Fruit fly (Drosophila melanogaster) whole organism, embryonic: Measurements from ENCODE around the gene CG18598.

Experiments used
- Atf3 ChIP-seq: fragments of 200-800 bp; sonication (Bioruptor generic); optimal IDR thresholded peaks from 3 replicates; lab custom pipeline; 2016; ENCODE audit warnings: missing biosample characterization, missing genetic modification characterization
- BEAF-32 ChIP-seq: fragments of 200-800 bp; sonication (Bioruptor generic); optimal IDR thresholded peaks from 3 replicates; lab custom pipeline; 2017; ENCODE audit warnings: missing biosample characterization, missing genetic modification characterization, mild to moderate bottlenecking, moderate library complexity, missing genetic modification reagents
- CG12071 ChIP-seq: fragments of 200-800 bp; sonication (Bioruptor generic); optimal IDR thresholded peaks from 3 replicates; lab custom pipeline; 2018; ENCODE audit warnings: missing biosample characterization, mild to moderate bottlenecking, missing genetic modification characterization
- CG12104 ChIP-seq: fragments of 200-800 bp; sonication (Bioruptor generic); optimal IDR thresholded peaks from 3 replicates; lab custom pipeline; 2016; ENCODE audit warnings: missing biosample characterization, missing genetic modification characterization
- CG12236 ChIP-seq: fragments of 200-800 bp; sonication (Bioruptor generic); optimal IDR thresholded peaks from 2 replicates; lab custom pipeline; 2016; ENCODE audit warnings: missing biosample characterization, missing genetic modification characterization
- CG13287 ChIP-seq: fragments of 200-800 bp; sonication (Bioruptor generic); IDR thresholded peaks from 2 replicates; pipeline ENCODE4 v1.3.6; 2022; ENCODE audit warnings: missing biosample characterization, missing genetic modification characterization; ENCODE audit not compliant: partially characterized antibody
- CG15514 ChIP-seq: fragments of 200-800 bp; sonication (Bioruptor generic); optimal IDR thresholded peaks from 3 replicates; lab custom pipeline; 2017; ENCODE audit warnings: missing biosample characterization, missing genetic modification characterization, mild to moderate bottlenecking, moderate library complexity, missing genetic modification reagents
- CG16779 ChIP-seq: fragments of 200-800 bp; sonication (Bioruptor generic); IDR thresholded peaks from 2 replicates; pipeline ENCODE4 v1.3.6; 2022; ENCODE audit warnings: missing biosample characterization, missing genetic modification characterization
- CG16813 ChIP-seq: fragments of 200-800 bp; sonication (Bioruptor generic); IDR thresholded peaks from 3 replicates; pipeline ENCODE4 v1.3.6; 2022; ENCODE audit warnings: missing biosample characterization, missing genetic modification characterization; ENCODE audit not compliant: partially characterized antibody
- CG18476 ChIP-seq: fragments of 200-800 bp; sonication (Bioruptor generic); optimal IDR thresholded peaks from 2 replicates; lab custom pipeline; 2016; ENCODE audit warnings: missing biosample characterization, mild to moderate bottlenecking, missing genetic modification characterization
- CG3163 ChIP-seq: fragments of 200-800 bp; sonication (Bioruptor generic); optimal IDR thresholded peaks from 3 replicates; lab custom pipeline; 2016; ENCODE audit warnings: missing biosample characterization, missing genetic modification characterization
- CG32772 ChIP-seq: fragments of 200-800 bp; sonication (Bioruptor generic); IDR thresholded peaks from 2 replicates; pipeline ENCODE4 v1.3.6; 2022; ENCODE audit warnings: missing biosample characterization, missing genetic modification characterization
- CG3995 ChIP-seq: fragments of 200-800 bp; sonication (Bioruptor generic); optimal IDR thresholded peaks from 3 replicates; lab custom pipeline; 2016; ENCODE audit warnings: missing biosample characterization, missing genetic modification characterization
- CG4328 ChIP-seq: fragments of 200-800 bp; sonication (Bioruptor generic); optimal IDR thresholded peaks from 3 replicates; lab custom pipeline; 2017; ENCODE audit warnings: missing biosample characterization, missing genetic modification reagents, missing genetic modification characterization
- CG4820 ChIP-seq: fragments of 200-800 bp; sonication (Bioruptor generic); optimal IDR thresholded peaks from 3 replicates; lab custom pipeline; 2016; ENCODE audit warnings: missing biosample characterization, missing genetic modification characterization
- CG6765 ChIP-seq: fragments of 200-800 bp; sonication (Bioruptor generic); optimal IDR thresholded peaks from 3 replicates; lab custom pipeline; 2017; ENCODE audit warnings: missing biosample characterization, mild to moderate bottlenecking, missing genetic modification characterization
- CG8290 ChIP-seq, 3 experiments: fragments of 200-800 bp; sonication (Bioruptor generic); optimal IDR thresholded peaks; 2 replicates each; lab custom pipeline; 2016 to 2019; ENCODE audit warnings: missing biosample characterization in 3 of 3, missing genetic modification characterization in 3 of 3, mild to moderate bottlenecking in 2 of 3, moderate library complexity in 1 of 3
- CG8944 ChIP-seq: fragments of 200-800 bp; sonication (Bioruptor generic); optimal IDR thresholded peaks from 3 replicates; lab custom pipeline; 2016; ENCODE audit warnings: missing biosample characterization, missing genetic modification characterization
- CG9817 ChIP-seq: fragments of 200-800 bp; sonication (Bioruptor generic); optimal IDR thresholded peaks from 2 replicates; lab custom pipeline; 2018; ENCODE audit warnings: missing biosample characterization, mild to moderate bottlenecking, missing genetic modification characterization, moderate library complexity
- CTCF ChIP-seq: fragments of 200-800 bp; sonication (Bioruptor generic); optimal IDR thresholded peaks from 2 replicates; lab custom pipeline; 2017; ENCODE audit warnings: missing biosample characterization, mild to moderate bottlenecking, missing genetic modification characterization, moderate library complexity
- Dad ChIP-seq: fragments of 200-800 bp; sonication (Bioruptor generic); optimal IDR thresholded peaks from 3 replicates; lab custom pipeline; 2016; ENCODE audit warnings: missing biosample characterization, missing genetic modification characterization
- Doc3 ChIP-seq: fragments of 200-800 bp; sonication (Bioruptor generic); IDR thresholded peaks from 3 replicates; pipeline ENCODE4 v1.3.6; 2022; ENCODE audit warnings: missing biosample characterization, missing genetic modification characterization; ENCODE audit not compliant: partially characterized antibody
- Ets65A ChIP-seq: fragments of 200-800 bp; sonication (Bioruptor generic); peaks from one replicate; lab custom pipeline; 2016; ENCODE audit warnings: missing biosample characterization, missing genetic modification characterization
- Fer3 ChIP-seq: fragments of 200-800 bp; sonication (Bioruptor generic); optimal IDR thresholded peaks from 2 replicates; lab custom pipeline; 2018; ENCODE audit warnings: missing biosample characterization, mild to moderate bottlenecking, missing genetic modification characterization, moderate library complexity
- Gsc ChIP-seq: fragments of 200-800 bp; sonication (Bioruptor generic); IDR thresholded peaks from 2 replicates; pipeline ENCODE4 v1.3.6; 2022; ENCODE audit warnings: missing biosample characterization, missing genetic modification characterization
- Lhr ChIP-seq: fragments of 200-800 bp; sonication (Bioruptor generic); optimal IDR thresholded peaks from 3 replicates; lab custom pipeline; 2017; ENCODE audit warnings: mild to moderate bottlenecking, missing biosample characterization, missing genetic modification reagents, missing genetic modification characterization
- Ssrp ChIP-seq: fragments of 200-800 bp; sonication (Bioruptor generic); optimal IDR thresholded peaks from 2 replicates; lab custom pipeline; 2018; ENCODE audit warnings: missing biosample characterization, mild to moderate bottlenecking, missing genetic modification characterization, moderate library complexity
- amos ChIP-seq: fragments of 200-800 bp; sonication (Bioruptor generic); IDR thresholded peaks from 2 replicates; pipeline ENCODE4 v1.3.6; 2022; ENCODE audit warnings: missing biosample characterization, missing genetic modification characterization; ENCODE audit not compliant: partially characterized antibody
- az2 ChIP-seq: fragments of 200-800 bp; sonication (Bioruptor generic); optimal IDR thresholded peaks from 3 replicates; lab custom pipeline; 2016; ENCODE audit warnings: missing biosample characterization, missing genetic modification characterization
- chif ChIP-seq, 2 experiments: fragments of 200-800 bp; sonication (Bioruptor generic); optimal IDR thresholded peaks; 3 replicates each; lab custom pipeline; 2016; ENCODE audit warnings: missing biosample characterization in 2 of 2, missing genetic modification characterization in 2 of 2
- chn ChIP-seq: fragments of 200-800 bp; sonication (Bioruptor generic); optimal IDR thresholded peaks from 2 replicates; lab custom pipeline; 2016; ENCODE audit warnings: missing biosample characterization, missing genetic modification characterization
- dpn ChIP-seq, 2 experiments: fragments of 200-800 bp; sonication (Bioruptor generic); optimal IDR thresholded peaks; 3 replicates each; lab custom pipeline; 2016; ENCODE audit warnings: missing biosample characterization in 2 of 2, missing genetic modification characterization in 2 of 2
- ftz-f1 ChIP-seq: fragments of 200-800 bp; sonication (Bioruptor generic); optimal IDR thresholded peaks from 2 replicates; lab custom pipeline; 2016; ENCODE audit warnings: missing biosample characterization, missing genetic modification characterization
- fu2 ChIP-seq: fragments of 200-800 bp; sonication (Bioruptor generic); optimal IDR thresholded peaks from 2 replicates; lab custom pipeline; 2016; ENCODE audit warnings: missing biosample characterization, missing genetic modification characterization
- gcm2 ChIP-seq: fragments of 200-800 bp; sonication (Bioruptor generic); optimal IDR thresholded peaks from 2 replicates; lab custom pipeline; 2016; ENCODE audit warnings: missing biosample characterization, missing genetic modification characterization
- gt ChIP-seq: fragments of 200-800 bp; sonication (Bioruptor generic); IDR thresholded peaks from 2 replicates; pipeline ENCODE4 v1.3.6; 2022; ENCODE audit warnings: missing biosample characterization, missing genetic modification characterization
- hb ChIP-seq: fragments of 200-800 bp; sonication (Bioruptor generic); IDR thresholded peaks from 3 replicates; pipeline ENCODE4 v1.3.6; 2022; ENCODE audit warnings: missing biosample characterization, missing genetic modification characterization; ENCODE audit not compliant: partially characterized antibody
- inv ChIP-seq: fragments of 200-800 bp; sonication (Bioruptor generic); IDR thresholded peaks from 2 replicates; pipeline ENCODE4 v1.3.6; 2022; ENCODE audit warnings: missing biosample characterization, missing genetic modification characterization; ENCODE audit not compliant: partially characterized antibody
- kah ChIP-seq: fragments of 200-800 bp; sonication (Bioruptor generic); optimal IDR thresholded peaks from 2 replicates; lab custom pipeline; 2018; ENCODE audit warnings: missing biosample characterization, mild to moderate bottlenecking, missing genetic modification characterization
- kni ChIP-seq: fragments of 200-800 bp; sonication (Bioruptor generic); optimal IDR thresholded peaks from 3 replicates; lab custom pipeline; 2017; ENCODE audit warnings: mild to moderate bottlenecking, missing biosample characterization, missing genetic modification reagents, missing genetic modification characterization
- lola ChIP-seq, 3 experiments: fragments of >200 bp in 2 of 3; fragments of 200-800 bp in 1 of 3; sonication (Bioruptor generic) in 1 of 3; optimal IDR thresholded peaks; 2 replicates each; lab custom pipeline; 2017 to 2019; ENCODE audit warnings: missing biosample characterization in 3 of 3, missing genetic modification characterization in 3 of 3, mild to moderate bottlenecking in 1 of 3, moderate library complexity in 1 of 3
- mam ChIP-seq: fragments of 200-800 bp; sonication (Bioruptor generic); optimal IDR thresholded peaks from 3 replicates; lab custom pipeline; 2016; ENCODE audit warnings: missing biosample characterization, missing genetic modification characterization
- p53 ChIP-seq: fragments of 200-800 bp; sonication (Bioruptor generic); optimal IDR thresholded peaks from 2 replicates; lab custom pipeline; 2016; ENCODE audit warnings: missing biosample characterization, missing genetic modification characterization
- pita ChIP-seq: fragments of 200-800 bp; sonication (Bioruptor generic); optimal IDR thresholded peaks from 2 replicates; lab custom pipeline; 2017; ENCODE audit warnings: missing biosample characterization, mild to moderate bottlenecking, missing genetic modification characterization
- pros ChIP-seq: fragments of 200-800 bp; sonication (Bioruptor generic); optimal IDR thresholded peaks from 3 replicates; lab custom pipeline; 2019; ENCODE audit warnings: missing biosample characterization, mild to moderate bottlenecking, missing genetic modification characterization, moderate library complexity
- so ChIP-seq: fragments of 200-800 bp; sonication (Bioruptor generic); IDR thresholded peaks from 3 replicates; pipeline ENCODE4 v1.3.6; 2022; ENCODE audit warnings: missing biosample characterization, missing genetic modification characterization
- stwl ChIP-seq: fragments of 200-800 bp; sonication (Bioruptor generic); optimal IDR thresholded peaks from 3 replicates; lab custom pipeline; 2018; ENCODE audit warnings: missing biosample characterization, mild to moderate bottlenecking, missing genetic modification characterization, moderate library complexity
- wdn ChIP-seq: fragments of 200-800 bp; sonication (Bioruptor generic); IDR thresholded peaks from 2 replicates; pipeline ENCODE4 v1.3.6; 2022; ENCODE audit warnings: missing biosample characterization, missing genetic modification characterization
- yki ChIP-seq: fragments of >200 bp; optimal IDR thresholded peaks from 3 replicates; lab custom pipeline; 2018

Gene CG18598

dm6 chr3R:18274328-18275098, 23.6 kb downstream of the CG18598 start, which contains the start of the genes Vps39 and eIF1A (continued):
- TF ChIP-seq pita (GFP tag; lab: Kevin White, UChicago) (no peak), stwl (peak; percentile 60), pros (GFP tag; lab: Kevin White, UChicago) (no peak), chn (peak; percentile 14), amos (GFP tag; lab: Robert Waterston, UW) (peak; percentile 82), CG8290 (GFP tag; optimal IDR thresholded peaks at IDR 0.05; lab: Kevin White, UChicago) (peak; percentile 62), CG8290 (tag; optimal IDR thresholded peaks at IDR 0.05; lab: Kevin White, UChicago) (no peak), yki (no peak), CG18476 (GFP tag; lab: Kevin White, UChicago) (peak; percentile 13), az2 (GFP tag; lab: Kevin White, UChicago) (peak; percentile 10), CG4820 (no peak), so (GFP tag; lab: Robert Waterston, UW) (0 out of 3 replicates have a peak, but pooled peaks have one; percentile 14), CG12236 (no peak), Ets65A (GFP tag; lab: Kevin White, UChicago) (peak; percentile 88), CG3995 (GFP tag; lab: Kevin White, UChicago) (peak; percentile 53), CG6765 (GFP tag; lab: Kevin White, UChicago) (no peak), BEAF-32 (GFP tag; lab: Kevin White, UChicago) (peak; percentile 92), mam (peak; percentile 47), Atf3 (GFP tag; lab: Kevin White, UChicago) (peak; percentile 20), CG12071 (GFP tag; lab: Kevin White, UChicago) (no peak), CG9817 (peak; percentile 46), hb (GFP tag; lab: Robert Waterston, UW) (peak; percentile 82; the same call in 2 of the 3 replicates), dpn (GFP tag; optimal IDR thresholded peaks at IDR 0.05; lab: Kevin White, UChicago) (peak; percentile 33 to 43), CG16779 (GFP tag; lab: Robert Waterston, UW) (no peak), chif (GFP tag; optimal IDR thresholded peaks at IDR 0.05; lab: Kevin White, UChicago) (peak in 1 of 2 experiments; percentile 23), kni (GFP tag; lab: Kevin White, UChicago) (no peak), CG15514 (peak; percentile 99), gcm2 (GFP tag; lab: Kevin White, UChicago) (no peak), CG4328 (GFP tag; lab: Kevin White, UChicago) (no peak), gt (GFP tag; lab: Robert Waterston, UW) (no peak), fu2 (no peak), ftz-f1 (GFP tag; lab: Kevin White, UChicago) (no peak), Fer3 (no peak), CG12104 (GFP tag; lab: Kevin White, UChicago) (no peak), kah (no peak), CG8944 (GFP tag; lab: Kevin White, UChicago) (peak; percentile 28), lola (GFP tag; optimal IDR thresholded peaks at IDR 0.05; lab: Kevin White, UChicago) (peak in 1 of 3 experiments; percentile 24), Gsc (no peak), Ssrp (no peak), p53 (GFP tag; lab: Kevin White, UChicago) (peak; percentile 28), CG13287 (GFP tag; lab: Robert Waterston, UW) (peak; percentile 93), inv (GFP tag; lab: Robert Waterston, UW) (peak; percentile 86), Dad (GFP tag; lab: Kevin White, UChicago) (peak; percentile 12), CG3163 (GFP tag; lab: Kevin White, UChicago) (no peak), CG32772 (no peak), Lhr (peak; percentile 67), CTCF (GFP tag; lab: Kevin White, UChicago) (no peak), Doc3 (GFP tag; lab: Robert Waterston, UW) (peak; percentile 84), wdn (GFP tag; lab: Robert Waterston, UW) (peak; percentile 19; the same call in 1 of the 2 replicates), CG16813 (peak; percentile 91)
